Worm (Caenorhabditis elegans): ENCODE data around the gene ced-10.

The ced-10 gene

ce11 chrIV:3478911-3479385, 30.4 kb downstream of the ced-10 start, which contains the start of the genes srz-70 and C09G12.5:
TSS of gene srz-70 (minus strand) at chrIV:3479011.
TSS of gene C09G12.5 (plus strand) at chrIV:3479335.
- TF ChIP-seq lin-11 (tag; optimal IDR thresholded peaks at IDR 0.05) (no peak), rnt-1 (tag; optimal IDR thresholded peaks at IDR 0.05) (no peak), odd-2 (tag; optimal IDR thresholded peaks at IDR 0.05) (no peak), ceh-34 (tag; optimal IDR thresholded peaks at IDR 0.05) (no peak), hlh-30 (tag; optimal IDR thresholded peaks at IDR 0.05; ENCODE audit: insufficient read depth) (no peak), Y22D7AL.16 (tag; optimal IDR thresholded peaks at IDR 0.05) (no peak), hlh-15 (tag; optimal IDR thresholded peaks at IDR 0.05) (no peak), ceh-6 (GFP tag; optimal IDR thresholded peaks at IDR 0.05) (no peak), dve-1 (tag; optimal IDR thresholded peaks at IDR 0.05) (no peak), ceh-48 (tag; optimal IDR thresholded peaks at IDR 0.05) (no peak), unc-42 (tag; optimal IDR thresholded peaks at IDR 0.05) (no peak), npax-4 (tag; optimal IDR thresholded peaks at IDR 0.05) (no peak), ceh-2 (tag; optimal IDR thresholded peaks at IDR 0.05) (no peak)

ce11 chrIV:3477124-3477523, 32.2 kb downstream of the ced-10 start, which contains the start of gene srz-69:
TSS of gene srz-69 (minus strand) at chrIV:3477224.
- TF ChIP-seq syd-9 (tag; optimal IDR thresholded peaks at IDR 0.05) (no peak), fkh-10 (GFP tag; optimal IDR thresholded peaks at IDR 0.05) (no peak), unc-55 (GFP tag; optimal IDR thresholded peaks at IDR 0.05) (no peak), sdc-2 (tag; optimal IDR thresholded peaks at IDR 0.05) (no peak), C38D4.7 (GFP tag; optimal IDR thresholded peaks at IDR 0.05) (no peak), ttx-3 (tag; optimal IDR thresholded peaks at IDR 0.05) (no peak), pax-1 (tag; optimal IDR thresholded peaks at IDR 0.05) (no peak), ceh-22 (tag; optimal IDR thresholded peaks at IDR 0.05) (no peak)

- no peak for TF ChIP-seq T23F11.4 (GFP tag; optimal IDR thresholded peaks at IDR 0.05)
- TF ChIP-seq pros-1 (tag; optimal IDR thresholded peaks at IDR 0.05), result no peak
- TF ChIP-seq pax-1 (tag; optimal IDR thresholded peaks at IDR 0.05), result no peak
- no peak for TF ChIP-seq nhr-232 (tag; optimal IDR thresholded peaks at IDR 0.05)
- no peak for TF ChIP-seq mec-3 (tag; optimal IDR thresholded peaks at IDR 0.05; ENCODE audit: borderline replicate concordance)
- TF ChIP-seq rnt-1 (tag; optimal IDR thresholded peaks at IDR 0.05), result no peak
- no peak for TF ChIP-seq elt-2 (tag; optimal IDR thresholded peaks at IDR 0.05)
- no peak for TF ChIP-seq K02D7.2 (tag; optimal IDR thresholded peaks at IDR 0.05)
- TF ChIP-seq hlh-8 (tag; optimal IDR thresholded peaks at IDR 0.05), result no peak
- TF ChIP-seq unc-86 (tag; optimal IDR thresholded peaks at IDR 0.05), result no peak
These were observed 39.6 kb downstream of the ced-10 start, which contains the start of gene F58E2.2 for ce11 chrIV:3469742-3470141. TSS of gene F58E2.2 (plus strand) at chrIV:3470042.

ce11 chrIV:3467751-3468150, 41.6 kb downstream of the ced-10 start:
- TF ChIP-seq nhr-232 (tag; optimal IDR thresholded peaks at IDR 0.05) (no peak), lin-11 (tag; optimal IDR thresholded peaks at IDR 0.05) (no peak), che-1 (tag; optimal IDR thresholded peaks at IDR 0.05) (no peak), ceh-14 (tag; optimal IDR thresholded peaks at IDR 0.05) (no peak), ceh-31 (tag; optimal IDR thresholded peaks at IDR 0.05) (no peak), K02D7.2 (tag; optimal IDR thresholded peaks at IDR 0.05) (no peak), ceh-45 (GFP tag; IDR thresholded peaks at IDR 0.05) (no peak), ahr-1 (tag; optimal IDR thresholded peaks at IDR 0.05) (no peak), sox-4 (tag; optimal IDR thresholded peaks at IDR 0.05) (no peak), elt-4 (tag; optimal IDR thresholded peaks at IDR 0.05) (no peak), unc-86 (tag; optimal IDR thresholded peaks at IDR 0.05) (no peak), unc-55 (GFP tag; optimal IDR thresholded peaks at IDR 0.05) (no peak), hlh-30 (tag; optimal IDR thresholded peaks at IDR 0.05; ENCODE audit: insufficient read depth) (no peak), pax-1 (tag; optimal IDR thresholded peaks at IDR 0.05) (no peak)

All from whole organism, late embryonic.